Fruit fly (Drosophila melanogaster) whole organism, embryonic: ENCODE measurements around the gene esc.
A peak's percentile ranks its signal among the peaks of the same experiment; 100 is the strongest.

Experiments
- Adf1 ChIP-seq: fragments of 200-800 bp; sonication (Bioruptor generic); IDR thresholded peaks from 2 replicates; pipeline ENCODE4 v1.3.6; 2022; ENCODE audit warnings: missing biosample characterization, missing genetic modification characterization
- Atf6 ChIP-seq: fragments of 200-800 bp; sonication (Bioruptor generic); IDR thresholded peaks from 2 replicates; pipeline ENCODE4 v1.3.6; 2022; ENCODE audit warnings: missing biosample characterization, missing genetic modification characterization
- Bteb2 ChIP-seq: fragments of 200-800 bp; sonication (Bioruptor generic); optimal IDR thresholded peaks from 2 replicates; lab custom pipeline; 2016; ENCODE audit warnings: missing biosample characterization, missing genetic modification characterization
- CG12071 ChIP-seq: fragments of 200-800 bp; sonication (Bioruptor generic); optimal IDR thresholded peaks from 3 replicates; lab custom pipeline; 2018; ENCODE audit warnings: missing biosample characterization, mild to moderate bottlenecking, missing genetic modification characterization
- CG14014 ChIP-seq: fragments of 200-800 bp; sonication (Bioruptor generic); IDR thresholded peaks from 2 replicates; pipeline ENCODE4 v1.3.6; 2022; ENCODE audit warnings: missing biosample characterization, missing genetic modification characterization
- CG15073 ChIP-seq: fragments of 200-800 bp; sonication (Bioruptor generic); optimal IDR thresholded peaks from 2 replicates; lab custom pipeline; 2016; ENCODE audit warnings: missing biosample characterization, missing genetic modification characterization
- CG1529 ChIP-seq: fragments of 200-800 bp; sonication (Bioruptor generic); optimal IDR thresholded peaks from 3 replicates; lab custom pipeline; 2018; ENCODE audit warnings: missing biosample characterization, missing genetic modification characterization
- CG15514 ChIP-seq: fragments of 200-800 bp; sonication (Bioruptor generic); optimal IDR thresholded peaks from 3 replicates; lab custom pipeline; 2017; ENCODE audit warnings: missing biosample characterization, missing genetic modification characterization, mild to moderate bottlenecking, moderate library complexity, missing genetic modification reagents
- CG18011 ChIP-seq: fragments of 200-800 bp; sonication (Bioruptor generic); optimal IDR thresholded peaks from 2 replicates; lab custom pipeline; 2017; ENCODE audit warnings: missing biosample characterization, missing genetic modification characterization, mild to moderate bottlenecking, moderate library complexity, missing genotype
- CG18599 ChIP-seq: fragments of 200-800 bp; sonication (Bioruptor generic); optimal IDR thresholded peaks from 3 replicates; lab custom pipeline; 2017; ENCODE audit warnings: missing biosample characterization, missing genetic modification characterization, mild to moderate bottlenecking, moderate library complexity, missing genetic modification reagents
- CG2199 ChIP-seq: fragments of 200-800 bp; sonication (Bioruptor generic); IDR thresholded peaks from 3 replicates; pipeline ENCODE4 v1.3.6; 2022; ENCODE audit warnings: missing biosample characterization, missing genetic modification characterization
- CG2202 ChIP-seq: fragments of 200-800 bp; sonication (Bioruptor generic); optimal IDR thresholded peaks from 2 replicates; lab custom pipeline; 2018; ENCODE audit warnings: missing biosample characterization, mild to moderate bottlenecking, missing genetic modification characterization
- CG30403 ChIP-seq: fragments of 200-800 bp; sonication (Bioruptor generic); optimal IDR thresholded peaks from 3 replicates; lab custom pipeline; 2016; ENCODE audit warnings: missing biosample characterization, missing genetic modification characterization
- CG32767 ChIP-seq: fragments of 200-800 bp; sonication (Bioruptor generic); IDR thresholded peaks from 2 replicates; pipeline ENCODE4 v1.3.6; 2022; ENCODE audit warnings: missing biosample characterization, missing genetic modification characterization
- CG3281 ChIP-seq: fragments of 200-800 bp; sonication (Bioruptor generic); optimal IDR thresholded peaks from 3 replicates; lab custom pipeline; 2017; ENCODE audit warnings: missing biosample characterization, mild to moderate bottlenecking, missing genetic modification characterization
- CG5245 ChIP-seq: fragments of 200-800 bp; sonication (Bioruptor generic); optimal IDR thresholded peaks from 3 replicates; lab custom pipeline; 2016; ENCODE audit warnings: missing biosample characterization, missing genetic modification characterization
- CG6175 ChIP-seq: fragments of 200-800 bp; sonication (Bioruptor generic); IDR thresholded peaks from 3 replicates; pipeline ENCODE4 v1.3.6; 2022; ENCODE audit warnings: missing biosample characterization, missing genetic modification characterization
- CG9215 ChIP-seq: fragments of 200-800 bp; sonication (Bioruptor generic); IDR thresholded peaks from 2 replicates; pipeline ENCODE4 v1.3.6; 2022; ENCODE audit warnings: missing biosample characterization, missing genetic modification characterization
- CoRest ChIP-seq: fragments of 200-800 bp; sonication (Bioruptor generic); optimal IDR thresholded peaks from 3 replicates; lab custom pipeline; 2018; ENCODE audit warnings: missing biosample characterization, mild to moderate bottlenecking, missing genetic modification characterization, moderate library complexity
- H15 ChIP-seq: fragments of 200-800 bp; sonication (Bioruptor generic); IDR thresholded peaks from 3 replicates; pipeline ENCODE4 v1.3.6; 2022; ENCODE audit warnings: missing biosample characterization, missing genetic modification characterization
- Lpt ChIP-seq: fragments of >200 bp; optimal IDR thresholded peaks from 2 replicates; lab custom pipeline; 2018; ENCODE audit warnings: missing biosample characterization, missing genetic modification characterization
- Mrtf ChIP-seq: fragments of 200-800 bp; sonication (Bioruptor generic); IDR thresholded peaks from 3 replicates; pipeline ENCODE4 v1.3.6; 2022; ENCODE audit warnings: missing biosample characterization, missing genetic modification characterization
- Neu2 ChIP-seq: fragments of 200-800 bp; sonication (Bioruptor generic); optimal IDR thresholded peaks from 3 replicates; lab custom pipeline; 2016; ENCODE audit warnings: missing biosample characterization, missing genetic modification characterization, borderline replicate concordance
- Oli ChIP-seq: fragments of 200-800 bp; sonication (Bioruptor generic); optimal IDR thresholded peaks from 2 replicates; lab custom pipeline; 2018; ENCODE audit warnings: missing biosample characterization, mild to moderate bottlenecking, missing genetic modification characterization, moderate library complexity
- ato ChIP-seq: fragments of 200-800 bp; sonication (Bioruptor generic); IDR thresholded peaks from 2 replicates; pipeline ENCODE4 v1.3.6; 2022; ENCODE audit warnings: missing biosample characterization, missing genetic modification characterization; ENCODE audit not compliant: partially characterized antibody
- btn ChIP-seq: fragments of 200-800 bp; sonication (Bioruptor generic); optimal IDR thresholded peaks from 2 replicates; lab custom pipeline; 2016; ENCODE audit warnings: missing biosample characterization, missing genetic modification characterization
- chif ChIP-seq, 2 experiments: fragments of 200-800 bp; sonication (Bioruptor generic); optimal IDR thresholded peaks; 3 replicates each; lab custom pipeline; 2016; ENCODE audit warnings: missing biosample characterization in 2 of 2, missing genetic modification characterization in 2 of 2
- dmrt11E ChIP-seq: fragments of 200-800 bp; sonication (Bioruptor generic); optimal IDR thresholded peaks from 3 replicates; lab custom pipeline; 2018; ENCODE audit warnings: missing biosample characterization, mild to moderate bottlenecking, missing genetic modification characterization, moderate library complexity
- emc ChIP-seq: fragments of 200-800 bp; sonication (Bioruptor generic); optimal IDR thresholded peaks from 2 replicates; lab custom pipeline; 2016; ENCODE audit warnings: missing biosample characterization, missing genetic modification characterization
- esg ChIP-seq: fragments of 200-800 bp; sonication (Bioruptor generic); conservative IDR thresholded peaks from 2 replicates; pipeline ENCODE4 v1.3.6; 2022; ENCODE audit warnings: missing biosample characterization, missing genetic modification characterization
- eyg ChIP-seq: fragments of 200-800 bp; sonication (Bioruptor generic); optimal IDR thresholded peaks from 3 replicates; lab custom pipeline; 2016; ENCODE audit warnings: missing biosample characterization, missing genetic modification characterization
- gt ChIP-seq: fragments of 200-800 bp; sonication (Bioruptor generic); IDR thresholded peaks from 2 replicates; pipeline ENCODE4 v1.3.6; 2022; ENCODE audit warnings: missing biosample characterization, missing genetic modification characterization
- kni ChIP-seq: fragments of 200-800 bp; sonication (Bioruptor generic); optimal IDR thresholded peaks from 3 replicates; lab custom pipeline; 2017; ENCODE audit warnings: mild to moderate bottlenecking, missing biosample characterization, missing genetic modification reagents, missing genetic modification characterization
- lov ChIP-seq, 2 experiments: fragments of 200-800 bp in 1 of 2; fragments of >200 bp in 1 of 2; sonication (Bioruptor generic) in 1 of 2; IDR thresholded peaks in 1 of 2; optimal IDR thresholded peaks in 1 of 2; 2 replicates in 1 of 2; 3 replicates in 1 of 2; pipeline versions ENCODE4 v1.3.6 to Lab custom; 2017 to 2022; ENCODE audit warnings: missing biosample characterization in 1 of 2, missing genetic modification characterization in 1 of 2
- mirr ChIP-seq: fragments of 200-800 bp; sonication (Bioruptor generic); optimal IDR thresholded peaks from 3 replicates; lab custom pipeline; 2018; ENCODE audit warnings: missing biosample characterization, mild to moderate bottlenecking, missing genetic modification characterization
- pzg ChIP-seq: fragments of 200-800 bp; sonication (Bioruptor generic); optimal IDR thresholded peaks from 3 replicates; lab custom pipeline; 2018; ENCODE audit warnings: missing biosample characterization, mild to moderate bottlenecking, missing genetic modification characterization, moderate library complexity
- ro ChIP-seq: fragments of 200-800 bp; sonication (Bioruptor generic); IDR thresholded peaks from 2 replicates; pipeline ENCODE4 v1.3.6; 2022; ENCODE audit warnings: missing biosample characterization, missing genetic modification characterization
- row ChIP-seq: fragments of 200-800 bp; sonication (Bioruptor generic); IDR thresholded peaks from 3 replicates; pipeline ENCODE4 v1.3.6; 2022; ENCODE audit warnings: missing biosample characterization, missing genetic modification characterization
- sc ChIP-seq, 3 experiments: fragments of >200 bp in 2 of 3; fragments of 200-800 bp in 1 of 3; sonication (Bioruptor generic) in 1 of 3; optimal IDR thresholded peaks; 2 replicates in 2 of 3; 3 replicates in 1 of 3; lab custom pipeline; 2017; ENCODE audit warnings: mild to moderate bottlenecking in 1 of 3, missing biosample characterization in 1 of 3, missing genetic modification characterization in 1 of 3, missing genetic modification reagents in 1 of 3
- schlank ChIP-seq: fragments of 200-800 bp; sonication (Bioruptor generic); optimal IDR thresholded peaks from 2 replicates; lab custom pipeline; 2018; ENCODE audit warnings: missing biosample characterization, mild to moderate bottlenecking, missing genetic modification characterization
- sd ChIP-seq: fragments of 200-800 bp; sonication (Bioruptor generic); optimal IDR thresholded peaks from 3 replicates; lab custom pipeline; 2018; ENCODE audit warnings: missing biosample characterization, mild to moderate bottlenecking, missing genetic modification characterization, moderate library complexity
- sens ChIP-seq: fragments of 200-800 bp; sonication (Bioruptor generic); peaks from one replicate; lab custom pipeline; 2016; ENCODE audit warnings: missing biosample characterization, missing genetic modification characterization
- shn ChIP-seq: fragments of 200-800 bp; sonication (Bioruptor generic); optimal IDR thresholded peaks from 3 replicates; lab custom pipeline; 2016; ENCODE audit warnings: missing biosample characterization, missing genetic modification characterization
- sqz ChIP-seq: fragments of 200-800 bp; sonication (Bioruptor generic); optimal IDR thresholded peaks from 3 replicates; lab custom pipeline; 2018; ENCODE audit warnings: missing biosample characterization, mild to moderate bottlenecking, missing genetic modification characterization
- tll ChIP-seq, 2 experiments: fragments of 200-800 bp in 1 of 2; fragments of >200 bp in 1 of 2; sonication (Bioruptor generic) in 1 of 2; optimal IDR thresholded peaks; 2 replicates each; lab custom pipeline; 2017 to 2019; ENCODE audit warnings: missing biosample characterization in 2 of 2, missing genetic modification characterization in 2 of 2, mild to moderate bottlenecking in 1 of 2, moderate library complexity in 1 of 2
- tup ChIP-seq: fragments of 200-800 bp; sonication (Bioruptor generic); optimal IDR thresholded peaks from 2 replicates; lab custom pipeline; 2016; ENCODE audit warnings: missing biosample characterization, mild to moderate bottlenecking, missing genetic modification characterization, moderate library complexity
- vvl ChIP-seq: fragments of 200-800 bp; sonication (Bioruptor generic); IDR thresholded peaks from 2 replicates; pipeline ENCODE4 v1.3.6; 2022; ENCODE audit warnings: missing biosample characterization, missing genetic modification characterization
- wek ChIP-seq: fragments of 200-800 bp; sonication (Bioruptor generic); optimal IDR thresholded peaks from 3 replicates; lab custom pipeline; 2018; ENCODE audit warnings: missing biosample characterization, mild to moderate bottlenecking, missing genetic modification characterization, moderate library complexity
- zen ChIP-seq: fragments of 200-800 bp; sonication (Bioruptor generic); optimal IDR thresholded peaks from 3 replicates; lab custom pipeline; 2018; ENCODE audit warnings: missing biosample characterization, mild to moderate bottlenecking, missing genetic modification characterization, moderate library complexity

Gene esc

dm6 chr2L:11845159-11845788, 16.1 kb upstream of the esc start (continued):
- TF ChIP-seq kni (no peak), H15 (GFP tag; lab: Robert Waterston, UW) (no peak), wek (GFP tag; lab: Kevin White, UChicago) (peak; percentile 37), emc (GFP tag; lab: Kevin White, UChicago) (no peak), CG12071 (peak; percentile 27), ro (GFP tag; lab: Robert Waterston, UW) (no peak), zen (tag; lab: Kevin White, UChicago) (no peak), eyg (peak; percentile 11), CG32767 (GFP tag; lab: Robert Waterston, UW) (no peak), tup (no peak), CG2199 (GFP tag; lab: Robert Waterston, UW) (no peak), Mrtf (GFP tag; lab: Robert Waterston, UW) (no peak), btn (GFP tag; lab: Kevin White, UChicago) (no peak), shn (no peak), Neu2 (GFP tag; lab: Kevin White, UChicago) (no peak), CG2202 (tag; lab: Kevin White, UChicago) (no peak), tll (GFP tag; optimal IDR thresholded peaks at IDR 0.05; lab: Kevin White, UChicago) (no peak), CG3281 (peak; percentile 20), sens (GFP tag; lab: Kevin White, UChicago) (peak; percentile 49), Lpt (no peak), CG6175 (no peak), esg (no peak), Atf6 (GFP tag; lab: Robert Waterston, UW) (0 out of 2 replicates have a peak, but pooled peaks have one; percentile 34), CG14014 (GFP tag; lab: Robert Waterston, UW) (peak; percentile 29; the same call in 1 of the 2 replicates), gt (GFP tag; lab: Robert Waterston, UW) (no peak), sqz (GFP tag; lab: Kevin White, UChicago) (no peak), CG18599 (GFP tag; lab: Kevin White, UChicago) (no peak), sc (optimal IDR thresholded peaks at IDR 0.05; lab: Kevin White, UChicago) (no peak), sc (GFP tag; optimal IDR thresholded peaks at IDR 0.05; lab: Kevin White, UChicago) (no peak), CG9215 (no peak), CG15514 (peak; percentile 33), pzg (GFP tag; lab: Kevin White, UChicago) (no peak), CG30403 (no peak), CG18011 (GFP tag; lab: Kevin White, UChicago) (no peak), Adf1 (no peak), vvl (no peak), schlank (tag; lab: Kevin White, UChicago) (peak; percentile 7), ato (GFP tag; lab: Robert Waterston, UW) (no peak), chif (GFP tag; optimal IDR thresholded peaks at IDR 0.05; lab: Kevin White, UChicago) (no peak), CoRest (tag; lab: Kevin White, UChicago) (no peak), CG15073 (GFP tag; lab: Kevin White, UChicago) (no peak), dmrt11E (tag; lab: Kevin White, UChicago) (no peak), CG5245 (GFP tag; lab: Kevin White, UChicago) (no peak), Bteb2 (GFP tag; lab: Kevin White, UChicago) (no peak), CG1529 (GFP tag; lab: Kevin White, UChicago) (no peak), mirr (GFP tag; lab: Kevin White, UChicago) (peak; percentile 92), row (GFP tag; lab: Robert Waterston, UW) (no peak), Oli (tag; lab: Kevin White, UChicago) (no peak), lov (optimal IDR thresholded peaks at IDR 0.05; lab: Kevin White, UChicago) (no peak), lov (GFP tag; IDR thresholded peaks at IDR 0.05; lab: Robert Waterston, UW) (no peak), sd (tag; lab: Kevin White, UChicago) (peak; percentile 30)
